Fruit fly (Drosophila melanogaster) whole organism, wandering third instar larva: ENCODE measurements around the gene lectin-28C.
A peak's percentile ranks its signal among the peaks of the same experiment; 100 is the strongest.

Source experiments
- CG32264 ChIP-seq: fragments of 200-800 bp; sonication (Bioruptor generic); optimal IDR thresholded peaks from 2 replicates; lab custom pipeline; 2016; ENCODE audit warnings: missing biosample characterization, missing genetic modification characterization
- CrebA ChIP-seq: fragments of 200-800 bp; sonication (Bioruptor generic); optimal IDR thresholded peaks from 2 replicates; lab custom pipeline; 2016; ENCODE audit warnings: missing biosample characterization, mild to moderate bottlenecking, missing genetic modification characterization, borderline replicate concordance
- Dfd ChIP-seq: fragments of >200 bp; optimal IDR thresholded peaks from 2 replicates; lab custom pipeline; 2017; ENCODE audit warnings: missing biosample characterization, missing genetic modification characterization
- Dif ChIP-seq: fragments of 200-275, 200-300 bp; sonication (Bioruptor generic); optimal IDR thresholded peaks from 2 replicates; lab custom pipeline; 2018; ENCODE audit warnings: missing biosample characterization, missing genetic modification characterization; ENCODE audit not compliant: partially characterized antibody
- GATAd ChIP-seq: sonication (Bioruptor generic); optimal IDR thresholded peaks from 2 replicates; lab custom pipeline; 2016; ENCODE audit warnings: missing biosample characterization, missing genetic modification characterization
- HLH106 ChIP-seq: fragments of 200-800 bp; optimal IDR thresholded peaks from 3 replicates; lab custom pipeline; 2019; ENCODE audit warnings: missing biosample characterization, mild to moderate bottlenecking, missing genetic modification characterization, moderate library complexity
- Hr78 ChIP-seq: fragments of >200 bp; optimal IDR thresholded peaks from 2 replicates; lab custom pipeline; 2017; ENCODE audit warnings: missing biosample characterization, missing genetic modification characterization
- Jra ChIP-seq: sonication (Bioruptor generic); optimal IDR thresholded peaks from 2 replicates; lab custom pipeline; 2016; ENCODE audit warnings: missing biosample characterization, missing genetic modification characterization
- Mio ChIP-seq: sonication (Bioruptor generic); optimal IDR thresholded peaks from 2 replicates; lab custom pipeline; 2016; ENCODE audit warnings: missing biosample characterization, missing genetic modification characterization
- Myc ChIP-seq: fragments of >200 bp; optimal IDR thresholded peaks from 2 replicates; lab custom pipeline; 2017
- OdsH ChIP-seq: fragments of 200-800 bp; sonication (Bioruptor generic); optimal IDR thresholded peaks from 2 replicates; lab custom pipeline; 2016; ENCODE audit warnings: missing biosample characterization, mild to moderate bottlenecking, missing genetic modification characterization
- Sp1 ChIP-seq: fragments of 200-800 bp; sonication (Bioruptor generic); optimal IDR thresholded peaks from 3 replicates; lab custom pipeline; 2019; ENCODE audit warnings: missing biosample characterization, mild to moderate bottlenecking, missing genetic modification characterization, moderate library complexity
- Vsx2 ChIP-seq: fragments of 200-300, 225-300 bp; sonication (Bioruptor generic); optimal IDR thresholded peaks from 2 replicates; lab custom pipeline; 2018; ENCODE audit warnings: missing biosample characterization, missing genetic modification characterization; ENCODE audit not compliant: partially characterized antibody
- br ChIP-seq: fragments of 200-800 bp; sonication (Bioruptor generic); optimal IDR thresholded peaks from 2 replicates; lab custom pipeline; 2016; ENCODE audit warnings: missing biosample characterization, missing genetic modification characterization
- brk ChIP-seq: fragments of 200-800 bp; sonication (Bioruptor generic); optimal IDR thresholded peaks from 2 replicates; lab custom pipeline; 2016; ENCODE audit warnings: missing biosample characterization, mild to moderate bottlenecking, missing genetic modification characterization
- dl ChIP-seq, 2 experiments: fragments of 175-275, 200-275 bp in 1 of 2; fragments of 200-275 bp in 1 of 2; sonication (Bioruptor generic); optimal IDR thresholded peaks; lab custom pipeline; 2018; ENCODE audit warnings: mild to moderate bottlenecking in 2 of 2, missing biosample characterization in 2 of 2, missing genetic modification characterization in 2 of 2, moderate library complexity in 2 of 2; ENCODE audit not compliant: partially characterized antibody in 2 of 2, insufficient read depth in 1 of 2
- dmrt93B ChIP-seq: fragments of 200-800 bp; sonication (Bioruptor generic); optimal IDR thresholded peaks from 2 replicates; lab custom pipeline; 2018; ENCODE audit warnings: missing biosample characterization, mild to moderate bottlenecking, missing genetic modification characterization
- dsf ChIP-seq: sonication (Bioruptor generic); optimal IDR thresholded peaks from 2 replicates; lab custom pipeline; 2016; ENCODE audit warnings: missing biosample characterization, missing genetic modification characterization, borderline replicate concordance
- foxo ChIP-seq, 2 experiments: fragments of 200-800 bp; sonication (Bioruptor generic); optimal IDR thresholded peaks; 2 replicates in 1 of 2; 3 replicates in 1 of 2; lab custom pipeline; 2016 to 2017; ENCODE audit warnings: missing biosample characterization in 2 of 2, missing genetic modification characterization in 2 of 2
- fru ChIP-seq: fragments of 200-800 bp; sonication (Bioruptor generic); optimal IDR thresholded peaks from 3 replicates; lab custom pipeline; 2016; ENCODE audit warnings: missing biosample characterization, mild to moderate bottlenecking, missing genetic modification characterization
- lola ChIP-seq: fragments of >200 bp; optimal IDR thresholded peaks from 2 replicates; lab custom pipeline; 2017; ENCODE audit warnings: missing biosample characterization, missing genetic modification characterization
- pan ChIP-seq: fragments of >200 bp; optimal IDR thresholded peaks from 2 replicates; lab custom pipeline; 2017
- sv ChIP-seq: fragments of 200-800 bp; sonication (Bioruptor generic); optimal IDR thresholded peaks from 3 replicates; lab custom pipeline; 2016; ENCODE audit warnings: missing biosample characterization, missing genetic modification characterization
- tai ChIP-seq: sonication (Bioruptor generic); optimal IDR thresholded peaks from 2 replicates; lab custom pipeline; 2016; ENCODE audit warnings: missing biosample characterization, missing genetic modification characterization
- usp ChIP-seq: fragments of >200 bp; optimal IDR thresholded peaks from 2 replicates; lab custom pipeline; 2017; ENCODE audit warnings: missing biosample characterization, missing genetic modification characterization
- woc ChIP-seq: sonication (Bioruptor generic); optimal IDR thresholded peaks from 2 replicates; lab custom pipeline; 2016; ENCODE audit warnings: missing biosample characterization, mild to moderate bottlenecking, missing genetic modification characterization

The lectin-28C gene

DNA sequence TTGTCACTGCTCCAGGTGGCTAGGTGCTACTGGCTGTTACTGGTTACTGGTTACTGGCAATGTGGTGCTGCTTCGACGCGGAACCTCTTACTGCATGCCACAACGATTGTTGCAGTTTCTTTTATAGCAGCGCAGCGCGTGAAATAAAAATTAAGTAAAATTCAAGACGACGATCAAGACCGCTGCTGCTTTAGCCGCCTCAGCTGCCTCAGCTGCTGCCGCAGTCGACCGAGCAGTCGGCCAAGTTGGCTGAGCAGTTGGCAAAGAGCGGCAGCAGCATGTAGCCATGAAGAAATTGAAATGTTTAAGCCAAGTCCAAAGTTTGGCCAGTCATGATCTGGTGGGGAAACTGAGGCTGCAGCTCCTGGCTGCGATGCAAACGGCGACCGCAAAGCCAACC lies 3.9 kb downstream of the lectin-28C start, which contains the start of gene TwdlE:
TwdlE (minus strand) TSS at position 101 of the 400 bp plus-strand sequence.
- TF ChIP-seq woc (GFP tag; lab: Kevin White, UChicago) (no peak), HLH106 (tag; lab: Kevin White, UChicago) (no peak), Sp1 (GFP tag; lab: Kevin White, UChicago) (no peak), Mio (GFP tag; lab: Kevin White, UChicago) (no peak), Dfd (GFP tag; lab: Kevin White, UChicago) (no peak), sv (GFP tag; lab: Kevin White, UChicago) (no peak), foxo (GFP tag; optimal IDR thresholded peaks at IDR 0.05; lab: Kevin White, UChicago) (no peak), Vsx2 (GFP tag; lab: Kevin White, UChicago) (no peak), tai (GFP tag; lab: Kevin White, UChicago) (no peak), Jra (GFP tag; lab: Kevin White, UChicago) (no peak), CG32264 (GFP tag; lab: Kevin White, UChicago) (no peak), Hr78 (GFP tag; lab: Kevin White, UChicago) (no peak), usp (no peak), dsf (GFP tag; lab: Kevin White, UChicago) (no peak), Dif (no peak), OdsH (GFP tag; lab: Kevin White, UChicago) (no peak), CrebA (GFP tag; lab: Kevin White, UChicago) (no peak), dl (GFP tag; optimal IDR thresholded peaks at IDR 0.05; lab: Kevin White, UChicago; ENCODE audit: insufficient read depth in 1 of 2, partially characterized antibody in 2 of 2) (no peak)

- no peak for TF ChIP-seq fru (GFP tag; lab: Kevin White, UChicago)
- no peak for TF ChIP-seq Hr78 (GFP tag; lab: Kevin White, UChicago)
- TF ChIP-seq Jra (GFP tag; lab: Kevin White, UChicago) = no peak
- no peak for TF ChIP-seq lola (GFP tag; lab: Kevin White, UChicago)
- TF ChIP-seq, all 38 proteins: peak for 0
Observed at dm6 chr2L:7861733-7862132, 4.9 kb downstream of the lectin-28C start.

DNA sequence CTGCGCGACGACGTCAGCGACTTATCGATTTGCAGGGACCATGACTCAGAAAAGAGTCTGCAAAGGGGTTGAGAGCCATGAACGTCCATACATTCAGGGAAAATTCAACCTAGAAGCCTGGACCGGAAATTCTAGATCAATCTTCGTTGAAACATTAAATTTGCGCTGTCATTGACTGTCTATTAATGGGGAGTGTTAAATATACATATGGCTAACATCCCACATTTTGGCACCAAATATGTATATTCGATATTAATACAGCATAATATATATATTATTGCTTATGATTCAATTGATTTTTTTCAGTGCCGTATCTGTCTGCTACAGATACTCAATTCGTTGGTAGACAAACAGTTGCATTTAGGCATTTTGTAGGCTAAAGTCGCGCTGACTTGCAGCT lies 11.7 kb downstream of the lectin-28C start:
- TF ChIP-seq Myc (lab: Kevin White, UChicago) (no peak), pan (no peak), Dif (no peak), lola (GFP tag; lab: Kevin White, UChicago) (no peak), dsf (GFP tag; lab: Kevin White, UChicago) (no peak)

DNA sequence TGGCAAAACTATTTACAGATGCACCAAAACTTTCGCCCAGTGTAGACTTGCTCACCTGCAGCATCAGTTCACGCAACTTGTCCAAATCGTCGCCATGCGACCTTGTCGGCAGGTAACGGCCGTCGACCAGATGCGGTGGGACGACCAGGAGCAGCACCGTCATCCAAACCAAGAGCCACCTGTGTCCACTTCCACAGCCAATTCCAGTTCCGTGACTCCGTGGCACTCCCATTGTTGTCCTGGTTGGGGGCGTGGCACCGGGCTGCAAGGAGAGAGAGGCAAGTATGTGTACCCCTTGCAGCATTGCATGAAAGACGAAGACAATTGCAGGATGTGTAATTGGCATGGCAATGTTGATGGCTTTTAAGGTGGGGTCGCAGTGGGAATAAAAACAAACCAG lies 13.3 kb downstream of the lectin-28C start:
- TF ChIP-seq Sp1 (GFP tag; lab: Kevin White, UChicago) (no peak), CG32264 (GFP tag; lab: Kevin White, UChicago) (no peak), Jra (GFP tag; lab: Kevin White, UChicago) (no peak), dsf (GFP tag; lab: Kevin White, UChicago) (no peak), GATAd (GFP tag; lab: Kevin White, UChicago) (no peak), woc (GFP tag; lab: Kevin White, UChicago) (no peak), Vsx2 (GFP tag; lab: Kevin White, UChicago) (no peak), Myc (lab: Kevin White, UChicago) (no peak), dmrt93B (GFP tag; lab: Kevin White, UChicago) (no peak), Dif (no peak), brk (GFP tag; lab: Kevin White, UChicago) (no peak), usp (no peak), Mio (GFP tag; lab: Kevin White, UChicago) (no peak), br (GFP tag; lab: Kevin White, UChicago) (no peak)

DNA sequence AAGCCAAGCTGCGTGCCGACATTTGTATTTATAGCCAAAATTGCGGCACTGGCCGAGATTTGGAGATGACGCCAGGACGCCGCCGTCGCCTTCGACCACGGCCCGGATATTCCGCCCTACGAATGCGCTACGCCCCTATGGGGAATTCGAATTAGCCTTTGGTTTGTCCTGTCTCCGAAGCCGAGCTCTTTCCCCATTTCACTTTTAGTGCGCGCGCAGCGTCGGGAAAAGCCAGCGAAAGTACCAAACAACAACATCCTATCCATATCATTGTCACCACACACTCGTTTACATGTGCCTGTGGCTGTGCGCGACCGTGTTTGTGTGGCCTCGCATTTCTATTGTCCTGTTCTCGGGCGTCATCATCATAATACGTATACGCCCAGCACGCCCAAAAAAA lies 14.5 kb downstream of the lectin-28C start, which contains the start of gene Proc:
Proc (minus strand) TSS at position 101 of the 400 bp plus-strand sequence.
- TF ChIP-seq sv (GFP tag; lab: Kevin White, UChicago) (no peak), brk (GFP tag; lab: Kevin White, UChicago) (no peak), Sp1 (GFP tag; lab: Kevin White, UChicago) (no peak)

dm6 chr2L:7871821-7872524 lies 15.1 kb downstream of the lectin-28C start:
- TF ChIP-seq Hr78 (GFP tag; lab: Kevin White, UChicago) (no peak), sv (GFP tag; lab: Kevin White, UChicago) (peak; percentile 17)
